Worm (Caenorhabditis elegans): Measurements from ENCODE around the gene cyh-1.

- no peak for TF ChIP-seq nhr-28 (tag; optimal IDR thresholded peaks at IDR 0.05)
- TF ChIP-seq ceh-39 (tag; optimal IDR thresholded peaks at IDR 0.05): no peak
- TF ChIP-seq snpc-4 (tag; optimal IDR thresholded peaks at IDR 0.05): no peak
These were observed 2.8 kb upstream of the cyh-1 start for ce11 chrII:3502011-3502410.
